Fruit fly (Drosophila melanogaster): ENCODE measurements around the gene capt.

Gene capt

DNA sequence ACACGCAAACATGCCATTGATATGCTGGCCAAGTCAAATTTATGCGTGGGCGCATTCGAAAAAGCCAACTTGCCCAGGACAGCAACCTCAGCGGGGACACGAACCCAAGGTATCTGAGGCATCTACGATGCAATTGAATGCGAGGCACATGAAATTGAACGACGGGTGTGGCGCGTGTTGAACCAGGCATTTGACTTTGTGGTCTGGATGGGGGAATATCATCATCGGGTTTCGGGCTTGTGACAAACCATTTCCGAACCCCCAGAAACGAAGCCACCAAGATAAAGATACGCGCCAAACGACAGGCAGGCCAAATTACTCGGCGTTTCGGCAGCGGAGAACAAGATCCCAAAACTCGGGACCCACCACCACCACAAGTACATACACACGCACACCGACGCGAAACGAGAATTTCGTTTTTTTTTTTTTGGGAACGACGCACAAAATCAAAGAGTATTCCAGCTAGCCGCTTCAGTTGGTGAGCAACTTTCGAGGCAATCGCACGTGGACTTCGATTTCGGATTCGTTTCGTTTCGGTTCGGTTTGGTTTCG, 15.3 kb downstream of the capt start, which contains the start of gene MFS3 (continued):
- TF ChIP-seq gro (GFP tag; optimal IDR thresholded peaks at IDR 0.05) (peak; percentile 26), CG30403 (GFP tag; optimal IDR thresholded peaks at IDR 0.05) (peak; percentile 14), CG11560 (tag; IDR thresholded peaks at IDR 0.05) (no peak), slbo (GFP tag; IDR thresholded peaks at IDR 0.05) (peak; percentile 25; the same call in 1 of the 2 replicates), CG14965 (GFP tag; optimal IDR thresholded peaks at IDR 0.05; ENCODE audit: borderline replicate concordance) (no peak), ash1 (GFP tag; optimal IDR thresholded peaks at IDR 0.05) (no peak), CG11093 (GFP tag; IDR thresholded peaks at IDR 0.05) (no peak), ewg (GFP tag; optimal IDR thresholded peaks at IDR 0.05) (peak; percentile 99), bbx (GFP tag; IDR thresholded peaks at IDR 0.05; ENCODE audit: partially characterized antibody) (peak; percentile 38; the same call in 1 of the 2 replicates), CG9932 (GFP tag; IDR thresholded peaks at IDR 0.05) (no peak), Hr39 (optimal IDR thresholded peaks at IDR 0.05) (no peak), Hey (tag; optimal IDR thresholded peaks at IDR 0.05) (peak; percentile 13), esg (GFP tag; conservative IDR thresholded peaks at IDR 0.05) (no peak), Trl (optimal IDR thresholded peaks at IDR 0.05) (peak in 1 of 2 experiments; percentile 3), Trl (GFP tag; optimal IDR thresholded peaks at IDR 0.05) (no peak), sug (tag; optimal IDR thresholded peaks at IDR 0.05) (peak; percentile 36), ato (GFP tag; IDR thresholded peaks at IDR 0.05; ENCODE audit: partially characterized antibody) (no peak), CG18619 (GFP tag; optimal IDR thresholded peaks at IDR 0.05) (no peak), Bgb (GFP tag; IDR thresholded peaks at IDR 0.05; ENCODE audit: partially characterized antibody) (peak; percentile 26; the same call in 1 of the 2 replicates), Opbp (GFP tag; IDR thresholded peaks at IDR 0.05; ENCODE audit: partially characterized antibody) (peak; percentile 13; the same call in 1 of the 3 replicates), CG5953 (GFP tag; IDR thresholded peaks at IDR 0.05) (no peak), CG1792 (GFP tag; optimal IDR thresholded peaks at IDR 0.05) (no peak), Hmr (GFP tag; optimal IDR thresholded peaks at IDR 0.05) (peak; percentile 74), CG8281 (tag; optimal IDR thresholded peaks at IDR 0.05) (no peak), toy (GFP tag; IDR thresholded peaks at IDR 0.05) (peak; percentile 41; the same call in 1 of the 2 replicates), trem (tag; optimal IDR thresholded peaks at IDR 0.05) (no peak), CG12236 (GFP tag; optimal IDR thresholded peaks at IDR 0.05) (no peak), MESR4 (GFP tag; optimal IDR thresholded peaks at IDR 0.05) (no peak), CG8478 (optimal IDR thresholded peaks at IDR 0.05) (no peak), Hmx (GFP tag; optimal IDR thresholded peaks at IDR 0.05) (no peak), chinmo (GFP tag; IDR thresholded peaks at IDR 0.05; ENCODE audit: partially characterized antibody) (peak; percentile 95), CG32772 (GFP tag; IDR thresholded peaks at IDR 0.05) (peak; percentile 53; the same call in 1 of the 2 replicates), CG18476 (GFP tag; optimal IDR thresholded peaks at IDR 0.05) (no peak), BEAF-32 (GFP tag; optimal IDR thresholded peaks at IDR 0.05) (peak; percentile 22), sob (GFP tag; IDR thresholded peaks at IDR 0.05) (0 out of 2 replicates have a peak, but pooled peaks have one; percentile 26), Med (GFP tag) (peak; percentile 65), lab (GFP tag; optimal IDR thresholded peaks at IDR 0.05) (peak; percentile 64), slou (GFP tag; optimal IDR thresholded peaks at IDR 0.05) (no peak), sens (GFP tag) (peak; percentile 57), Atf3 (GFP tag; optimal IDR thresholded peaks at IDR 0.05) (no peak), al (GFP tag; IDR thresholded peaks at IDR 0.05) (no peak), CG6791 (GFP tag; IDR thresholded peaks at IDR 0.05; ENCODE audit: partially characterized antibody) (0 out of 3 replicates have a peak, but pooled peaks have one; percentile 38), Dref (GFP tag; IDR thresholded peaks at IDR 0.05) (0 out of 2 replicates have a peak, but pooled peaks have one; percentile 29), CG1024 (GFP tag; IDR thresholded peaks at IDR 0.05) (no peak), Camta (GFP tag; optimal IDR thresholded peaks at IDR 0.05) (no peak), Eip74EF (GFP tag; optimal IDR thresholded peaks at IDR 0.05) (peak in 1 of 2 experiments; percentile 23), Stat92E (GFP tag; optimal IDR thresholded peaks at IDR 0.05) (no peak), CG11504 (tag; optimal IDR thresholded peaks at IDR 0.05) (peak; percentile 53), stwl (tag; optimal IDR thresholded peaks at IDR 0.05) (peak; percentile 54), CG4730 (GFP tag; IDR thresholded peaks at IDR 0.05) (no peak)
